Fruit fly (Drosophila melanogaster): ENCODE measurements around the gene CG7990.

Gene CG7990

dm6 chrX:19146421-19146952 is 55.3 kb downstream of the CG7990 start (continued):
- TF ChIP-seq Dbx (GFP tag; IDR thresholded peaks at IDR 0.05) (0 out of 3 replicates have a peak, but pooled peaks have one; percentile 19), pnt (GFP tag; optimal IDR thresholded peaks at IDR 0.05) (peak; percentile 11), CG7357 (GFP tag; IDR thresholded peaks at IDR 0.05) (no peak), chif (GFP tag; optimal IDR thresholded peaks at IDR 0.05) (peak; percentile 8 to 40), CG17612 (GFP tag; IDR thresholded peaks at IDR 0.05) (no peak), lab (GFP tag; optimal IDR thresholded peaks at IDR 0.05) (peak; percentile 25), CG6654 (GFP tag; optimal IDR thresholded peaks at IDR 0.05) (no peak), Nf-YB (GFP tag; optimal IDR thresholded peaks at IDR 0.05) (no peak), ind (GFP tag; optimal IDR thresholded peaks at IDR 0.05) (peak; percentile 30), CG3847 (GFP tag; IDR thresholded peaks at IDR 0.05) (peak; percentile 14; the same call in 1 of the 2 replicates), sob (GFP tag; IDR thresholded peaks at IDR 0.05) (no peak), croc (GFP tag; conservative IDR thresholded peaks at IDR 0.05) (no peak), psq (GFP tag; optimal IDR thresholded peaks at IDR 0.05) (no peak), da (GFP tag; optimal IDR thresholded peaks at IDR 0.05) (no peak), crc (GFP tag; optimal IDR thresholded peaks at IDR 0.05) (no peak), Bteb2 (GFP tag; optimal IDR thresholded peaks at IDR 0.05) (peak; percentile 37), toy (GFP tag; IDR thresholded peaks at IDR 0.05) (no peak), fd64A (GFP tag; optimal IDR thresholded peaks at IDR 0.05) (no peak), Ets97D (GFP tag; optimal IDR thresholded peaks at IDR 0.05) (peak; percentile 13), Camta (GFP tag; optimal IDR thresholded peaks at IDR 0.05) (no peak), prd (optimal IDR thresholded peaks at IDR 0.05) (no peak), prd (GFP tag; IDR thresholded peaks at IDR 0.05) (peak; percentile 24; the same call in 1 of the 3 replicates), CG5180 (GFP tag; optimal IDR thresholded peaks at IDR 0.05) (peak; percentile 6), ci (GFP tag; IDR thresholded peaks at IDR 0.05) (0 out of 3 replicates have a peak, but pooled peaks have one; percentile 25), grn (GFP tag; optimal IDR thresholded peaks at IDR 0.05) (peak; percentile 94), pho (GFP tag; optimal IDR thresholded peaks at IDR 0.05) (peak; percentile 19), GATAe (GFP tag; conservative IDR thresholded peaks at IDR 0.05) (peak; percentile 89), CG10543 (GFP tag; optimal IDR thresholded peaks at IDR 0.05) (no peak), bcd (GFP tag; optimal IDR thresholded peaks at IDR 0.05) (no peak), CG12391 (tag; optimal IDR thresholded peaks at IDR 0.05) (no peak), trh (GFP tag; optimal IDR thresholded peaks at IDR 0.05) (peak; percentile 16), CG18599 (GFP tag; optimal IDR thresholded peaks at IDR 0.05) (peak; percentile 23), CG13624 (GFP tag; optimal IDR thresholded peaks at IDR 0.05) (peak; percentile 72), B-H1 (GFP tag; IDR thresholded peaks at IDR 0.05) (no peak), Hsf (GFP tag; optimal IDR thresholded peaks at IDR 0.05) (peak; percentile 43), Usf (GFP tag; optimal IDR thresholded peaks at IDR 0.05) (no peak), D19B (GFP tag; optimal IDR thresholded peaks at IDR 0.05) (peak; percentile 95), repo (GFP tag; optimal IDR thresholded peaks at IDR 0.05) (no peak), tll (GFP tag; optimal IDR thresholded peaks at IDR 0.05) (no peak), CG11093 (GFP tag; IDR thresholded peaks at IDR 0.05) (no peak), CG7786 (GFP tag; optimal IDR thresholded peaks at IDR 0.05) (peak; percentile 15), dysf (GFP tag; IDR thresholded peaks at IDR 0.05) (0 out of 3 replicates have a peak, but pooled peaks have one; percentile 48), ATbp (GFP tag; optimal IDR thresholded peaks at IDR 0.05) (no peak), CG5953 (GFP tag; IDR thresholded peaks at IDR 0.05) (no peak), Sox102F (GFP tag; optimal IDR thresholded peaks at IDR 0.05) (peak; percentile 25), gro (GFP tag; optimal IDR thresholded peaks at IDR 0.05) (peak; percentile 51), CG4424 (GFP tag; optimal IDR thresholded peaks at IDR 0.05) (peak; percentile 11), BtbVII (GFP tag; optimal IDR thresholded peaks at IDR 0.05) (no peak), CG9876 (GFP tag; optimal IDR thresholded peaks at IDR 0.05) (no peak), Xrp1 (GFP tag; IDR thresholded peaks at IDR 0.05) (peak; percentile 52; the same call in 1 of the 2 replicates), Optix (GFP tag; IDR thresholded peaks at IDR 0.05) (0 out of 3 replicates have a peak, but pooled peaks have one; percentile 34)

All from whole organism, embryonic.